Worm (Caenorhabditis elegans): ENCODE data around the gene F56D5.6.

Gene F56D5.6

DNA sequence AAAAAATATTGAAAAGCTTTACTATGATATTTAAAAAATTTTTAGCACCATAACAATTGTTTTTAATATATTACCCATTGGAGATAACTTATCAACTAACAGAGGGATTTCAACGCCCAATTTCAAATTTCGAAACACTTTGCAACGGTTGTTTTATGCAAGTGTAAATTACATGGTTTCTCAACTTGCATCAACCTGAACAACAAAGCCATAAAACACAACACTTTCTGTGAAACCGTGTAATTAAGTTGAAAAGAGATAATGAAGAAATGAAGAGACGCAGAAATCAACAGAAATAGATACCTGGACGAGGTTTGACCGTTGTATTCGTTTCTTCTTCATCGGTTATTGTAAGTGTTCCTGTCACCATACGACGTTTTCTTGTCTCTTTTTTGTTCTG is 48.7 kb downstream of the F56D5.6 start, which contains the start of gene cpin-1:
Gene cpin-1 (plus strand): TSS at position 301 of the 400 bp plus-strand sequence.
- TF ChIP-seq tab-1 (GFP tag; IDR thresholded peaks at IDR 0.05) (no peak), T22C8.4 (GFP tag; IDR thresholded peaks at IDR 0.05) (no peak), ref-1 (GFP tag; conservative IDR thresholded peaks at IDR 0.05) (no peak), med-1 (GFP tag; optimal IDR thresholded peaks at IDR 0.05; ENCODE audit: insufficient read depth) (no peak)

- TF ChIP-seq cog-1 (tag; optimal IDR thresholded peaks at IDR 0.05) (no peak), T22C8.4 (GFP tag; IDR thresholded peaks at IDR 0.05) (no peak), med-1 (GFP tag; optimal IDR thresholded peaks at IDR 0.05; ENCODE audit: insufficient read depth) (no peak), ztf-23 (GFP tag; IDR thresholded peaks at IDR 0.05) (no peak), klf-2 (GFP tag; conservative IDR thresholded peaks at IDR 0.05) (no peak), ref-1 (GFP tag; conservative IDR thresholded peaks at IDR 0.05) (no peak), ztf-29 (GFP tag; IDR thresholded peaks at IDR 0.05) (no peak), flt-1 (GFP tag; IDR thresholded peaks at IDR 0.05) (no peak)
These were observed 50.1 kb downstream of the F56D5.6 start for ce11 chrIV:9451816-9452215.

DNA sequence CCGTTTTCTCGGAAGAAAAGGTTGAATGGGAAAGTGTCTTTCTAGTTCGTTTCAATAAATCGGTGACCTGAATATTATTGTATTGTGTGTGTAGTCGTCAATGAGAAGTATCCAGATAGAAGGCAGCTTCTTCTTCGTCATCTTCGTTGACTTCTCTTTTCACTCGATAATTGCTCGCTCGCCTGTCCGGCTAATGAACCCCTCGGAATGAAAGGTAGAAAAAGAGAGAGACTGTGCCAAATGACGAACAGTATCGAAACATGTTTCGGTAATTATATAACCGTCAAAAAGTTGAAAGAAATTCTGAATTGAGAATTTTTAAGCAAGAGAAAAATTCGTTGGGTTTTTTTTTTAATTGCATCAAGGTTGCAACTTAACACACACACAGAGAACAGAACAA is 55.7 kb downstream of the F56D5.6 start, which contains the start of gene cutl-17:
Gene cutl-17 (minus strand): TSS at position 101 of the 400 bp plus-strand sequence.
- TF ChIP-seq klf-2 (GFP tag; conservative IDR thresholded peaks at IDR 0.05) (no peak), ztf-29 (GFP tag; IDR thresholded peaks at IDR 0.05) (no peak), med-1 (GFP tag; optimal IDR thresholded peaks at IDR 0.05; ENCODE audit: insufficient read depth) (no peak), cog-1 (tag; optimal IDR thresholded peaks at IDR 0.05) (no peak), ztf-23 (GFP tag; IDR thresholded peaks at IDR 0.05) (no peak), T22C8.4 (GFP tag; IDR thresholded peaks at IDR 0.05) (no peak), flt-1 (GFP tag; IDR thresholded peaks at IDR 0.05) (no peak), ref-1 (GFP tag; conservative IDR thresholded peaks at IDR 0.05) (no peak), tab-1 (GFP tag; IDR thresholded peaks at IDR 0.05) (no peak)

- TF ChIP-seq tab-1 (GFP tag; IDR thresholded peaks at IDR 0.05) = no peak
- no peak for TF ChIP-seq med-1 (GFP tag; optimal IDR thresholded peaks at IDR 0.05; ENCODE audit: insufficient read depth)
- TF ChIP-seq ztf-23 (GFP tag; IDR thresholded peaks at IDR 0.05) = no peak
- TF ChIP-seq flt-1 (GFP tag; IDR thresholded peaks at IDR 0.05) = no peak
- TF ChIP-seq ztf-29 (GFP tag; IDR thresholded peaks at IDR 0.05) = no peak
These were observed 57.6 kb downstream of the F56D5.6 start, which contains the start of gene copb-2 for ce11 chrIV:9459224-9459781. TSS of gene copb-2 (plus strand) at chrIV:9459731.

All from whole organism, midembryonic.